Fruit fly (Drosophila melanogaster): ENCODE measurements around the gene Hibch.

DNA sequence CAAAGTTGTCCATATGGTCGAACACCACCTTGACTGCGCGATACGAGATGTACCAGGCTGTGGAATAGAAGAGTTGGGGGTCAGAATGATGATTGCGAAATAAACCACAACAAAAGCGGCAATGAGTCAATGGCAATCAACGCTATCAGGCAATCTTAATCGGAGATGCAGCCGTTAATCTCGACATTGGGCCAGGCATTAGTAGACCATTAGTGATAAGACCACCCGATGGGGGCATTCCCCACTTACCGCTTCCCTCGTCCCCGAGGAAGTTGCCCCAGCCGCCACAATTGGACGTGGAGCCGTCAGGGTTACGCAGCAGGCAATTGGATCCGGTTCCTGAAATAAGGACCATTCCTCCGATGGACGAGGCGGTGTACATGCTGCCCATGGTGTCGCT lies 17.9 kb upstream of the Hibch start:
- TF ChIP-seq CTCF (optimal IDR thresholded peaks at IDR 0.05) (no peak), CG8478 (optimal IDR thresholded peaks at IDR 0.05) (no peak)

Data from S2 (cell line).